Worm (Caenorhabditis elegans) whole organism, early embryonic: ENCODE data around the gene msd-4.

ENCODE experiments used
- B0310.2 ChIP-seq: sonication (generic microtip); optimal IDR thresholded peaks from 2 replicates; lab custom pipeline; 2016; ENCODE audit warnings: mild to moderate bottlenecking, missing genetic modification characterization, missing compliant biosample characterization
- aly-1 ChIP-seq: sonication (generic microtip); optimal IDR thresholded peaks from 2 replicates; lab custom pipeline; 2016; ENCODE audit warnings: missing genetic modification characterization, missing compliant biosample characterization
- ama-1 ChIP-seq: fragments of 150-350 bp; optimal IDR thresholded peaks from 2 replicates; lab custom pipeline; 2014
- ceh-13 ChIP-seq: fragments of 200-800 bp; sonication (Bioruptor generic); optimal IDR thresholded peaks from 2 replicates; lab custom pipeline; 2018; ENCODE audit warnings: mild to moderate bottlenecking, missing genetic modification characterization, missing compliant biosample characterization
- hmg-4 ChIP-seq: fragments of 200-800 bp; sonication (Bioruptor generic); optimal IDR thresholded peaks from 2 replicates; lab custom pipeline; 2018; ENCODE audit warnings: mild to moderate bottlenecking, missing genetic modification characterization, missing compliant biosample characterization
- hnd-1 ChIP-seq: sonication (generic microtip); optimal IDR thresholded peaks from 2 replicates; lab custom pipeline; 2016; ENCODE audit warnings: missing genetic modification characterization, missing compliant biosample characterization
- pes-1 ChIP-seq: fragments of 200-800 bp; sonication (Bioruptor generic); IDR thresholded peaks from 2 replicates; pipeline ENCODE4 v1.3.6; 2022; ENCODE audit warnings: missing genetic modification reagents, missing genetic modification characterization, missing compliant biosample characterization

DNA sequence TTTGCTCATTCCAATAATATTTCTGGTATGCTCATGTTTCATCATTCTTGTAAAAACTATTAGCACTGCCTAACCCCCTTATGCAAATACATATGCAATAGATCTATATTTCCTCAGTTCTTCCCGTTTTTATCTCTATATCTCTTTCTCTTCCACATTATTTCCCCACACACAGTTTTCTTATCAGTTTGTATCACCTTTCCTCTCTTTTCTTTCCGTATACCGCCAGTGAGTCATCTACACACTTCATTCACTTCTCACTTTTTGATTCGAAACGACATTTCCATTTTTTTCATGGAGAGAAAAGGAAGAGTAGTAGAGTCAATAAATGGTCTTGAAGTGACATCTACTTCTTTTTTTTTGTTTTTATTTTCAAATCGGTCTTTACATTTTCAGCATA is 37.8 kb upstream of the msd-4 start:
- TF ChIP-seq aly-1 (tag; lab: Kevin White, UChicago) (no peak), ama-1 (lab: Kevin White, UChicago) (no peak), B0310.2 (tag; lab: Kevin White, UChicago) (no peak), ceh-13 (no peak), pes-1 (no peak), hnd-1 (tag; lab: Kevin White, UChicago) (no peak), hmg-4 (GFP tag; lab: Kevin White, UChicago) (no peak)
